Worm (Caenorhabditis elegans): ENCODE measurements around the gene gst-2.

ce11 chrIV:10143640-10144039, 1.8 kb upstream of the gst-2 start, which contains the start of gene msp-38:
- TF ChIP-seq mdl-1 (tag; optimal IDR thresholded peaks at IDR 0.05) (no peak), tbx-2 (tag; optimal IDR thresholded peaks at IDR 0.05) (no peak), unc-62 (GFP tag; optimal IDR thresholded peaks at IDR 0.05) (no peak), nfya-1 (tag; optimal IDR thresholded peaks at IDR 0.05; ENCODE audit: insufficient read depth) (no peak), R02D3.7 (tag; optimal IDR thresholded peaks at IDR 0.05) (no peak), nhr-77 (tag; optimal IDR thresholded peaks at IDR 0.05) (no peak), unc-39 (tag; optimal IDR thresholded peaks at IDR 0.05) (no peak), egl-27 (tag; optimal IDR thresholded peaks at IDR 0.05) (no peak), nhr-11 (tag; optimal IDR thresholded peaks at IDR 0.05) (no peak)

Data from whole organism, L3 larva.